Fruit fly (Drosophila melanogaster) whole organism, embryonic: ENCODE measurements around the gene Rrp1.

ENCODE experiments used
- Bdp1 ChIP-seq: fragments of 200-800 bp; sonication (Bioruptor generic); optimal IDR thresholded peaks from 3 replicates; lab custom pipeline; 2016; ENCODE audit warnings: missing biosample characterization, missing genetic modification characterization
- CG10267 ChIP-seq: fragments of 200-800 bp; sonication (Bioruptor generic); optimal IDR thresholded peaks from 2 replicates; lab custom pipeline; 2018; ENCODE audit warnings: missing biosample characterization, mild to moderate bottlenecking, missing genetic modification characterization, moderate library complexity
- CG10321 ChIP-seq: fragments of 200-800 bp; sonication (Bioruptor generic); IDR thresholded peaks from 2 replicates; pipeline ENCODE4 v1.3.6; 2022; ENCODE audit warnings: missing biosample characterization, missing genetic modification characterization
- CG10565 ChIP-seq: fragments of 200-800 bp; sonication (Bioruptor generic); optimal IDR thresholded peaks from 3 replicates; lab custom pipeline; 2016; ENCODE audit warnings: missing biosample characterization, mild to moderate bottlenecking, missing genetic modification characterization
- CG11085 ChIP-seq: fragments of 200-800 bp; sonication (Bioruptor generic); IDR thresholded peaks from 2 replicates; pipeline ENCODE4 v1.3.6; 2022; ENCODE audit warnings: missing biosample characterization, missing genetic modification characterization
- CG11247 ChIP-seq: fragments of 200-800 bp; sonication (Bioruptor generic); IDR thresholded peaks from 2 replicates; pipeline ENCODE4 v1.3.6; 2022; ENCODE audit warnings: missing biosample characterization, missing genetic modification characterization
- CG11398 ChIP-seq: fragments of 200-800 bp; sonication (Bioruptor generic); optimal IDR thresholded peaks from 2 replicates; lab custom pipeline; 2016; ENCODE audit warnings: missing biosample characterization, missing genetic modification characterization
- CG13424 ChIP-seq: fragments of 200-800 bp; sonication (Bioruptor generic); optimal IDR thresholded peaks from 2 replicates; lab custom pipeline; 2019; ENCODE audit warnings: missing biosample characterization, mild to moderate bottlenecking, missing genetic modification characterization, moderate library complexity
- CG15479 ChIP-seq: fragments of 200-800 bp; sonication (Bioruptor generic); optimal IDR thresholded peaks from 3 replicates; lab custom pipeline; 2019; ENCODE audit warnings: missing biosample characterization, mild to moderate bottlenecking, missing genetic modification characterization, moderate library complexity
- CG17912 ChIP-seq: fragments of 200-800 bp; sonication (Bioruptor generic); optimal IDR thresholded peaks from 2 replicates; lab custom pipeline; 2018; ENCODE audit warnings: missing biosample characterization, mild to moderate bottlenecking, missing genetic modification characterization
- CG1832 ChIP-seq: fragments of 200-800 bp; sonication (Bioruptor generic); optimal IDR thresholded peaks from 2 replicates; lab custom pipeline; 2017; ENCODE audit warnings: missing biosample characterization, mild to moderate bottlenecking, missing genetic modification characterization, inconsistent platforms
- CG18619 ChIP-seq: fragments of 200-800 bp; sonication (Bioruptor generic); optimal IDR thresholded peaks from 3 replicates; lab custom pipeline; 2017; ENCODE audit warnings: missing biosample characterization, mild to moderate bottlenecking, missing genetic modification characterization
- CG18764 ChIP-seq: fragments of 200-800 bp; sonication (Bioruptor generic); optimal IDR thresholded peaks from 3 replicates; lab custom pipeline; 2016; ENCODE audit warnings: missing biosample characterization, missing genetic modification characterization
- CG2116 ChIP-seq: fragments of 200-800 bp; sonication (Bioruptor generic); optimal IDR thresholded peaks from 3 replicates; lab custom pipeline; 2018; ENCODE audit warnings: missing biosample characterization, mild to moderate bottlenecking, missing genetic modification characterization
- CG3065 ChIP-seq: fragments of 200-800 bp; sonication (Bioruptor generic); optimal IDR thresholded peaks from 2 replicates; lab custom pipeline; 2016; ENCODE audit warnings: missing biosample characterization, missing genetic modification characterization
- CG31388 ChIP-seq: fragments of 200-800 bp; sonication (Bioruptor generic); optimal IDR thresholded peaks from 2 replicates; lab custom pipeline; 2016; ENCODE audit warnings: missing biosample characterization, missing genetic modification characterization
- CG3163 ChIP-seq: fragments of 200-800 bp; sonication (Bioruptor generic); optimal IDR thresholded peaks from 3 replicates; lab custom pipeline; 2016; ENCODE audit warnings: missing biosample characterization, missing genetic modification characterization
- CG4854 ChIP-seq: fragments of 200-800 bp; sonication (Bioruptor generic); optimal IDR thresholded peaks from 2 replicates; lab custom pipeline; 2016; ENCODE audit warnings: missing biosample characterization, missing genetic modification characterization, inconsistent platforms
- CG6683 ChIP-seq: fragments of 200-800 bp; sonication (Bioruptor generic); optimal IDR thresholded peaks from 2 replicates; lab custom pipeline; 2017; ENCODE audit warnings: missing biosample characterization, mild to moderate bottlenecking, missing genetic modification characterization, missing genetic modification reagents
- CG6765 ChIP-seq: fragments of 200-800 bp; sonication (Bioruptor generic); optimal IDR thresholded peaks from 3 replicates; lab custom pipeline; 2017; ENCODE audit warnings: missing biosample characterization, mild to moderate bottlenecking, missing genetic modification characterization
- CG6813 ChIP-seq: fragments of 200-800 bp; sonication (Bioruptor generic); optimal IDR thresholded peaks from 2 replicates; lab custom pipeline; 2017; ENCODE audit warnings: missing biosample characterization, missing genetic modification characterization, mild to moderate bottlenecking, moderate library complexity, missing genetic modification reagents
- CG7786 ChIP-seq: fragments of 200-800 bp; sonication (Bioruptor generic); optimal IDR thresholded peaks from 2 replicates; lab custom pipeline; 2016; ENCODE audit warnings: missing biosample characterization, missing genetic modification characterization
- CG7839 ChIP-seq: fragments of 200-800 bp; sonication (Bioruptor generic); optimal IDR thresholded peaks from 3 replicates; lab custom pipeline; 2018; ENCODE audit warnings: missing biosample characterization, mild to moderate bottlenecking, missing genetic modification characterization, moderate library complexity
- CG7987 ChIP-seq: fragments of 200-800 bp; sonication (Bioruptor generic); optimal IDR thresholded peaks from 2 replicates; lab custom pipeline; 2018; ENCODE audit warnings: missing biosample characterization, mild to moderate bottlenecking, missing genetic modification characterization, moderate library complexity
- CG9437 ChIP-seq: fragments of 200-800 bp; sonication (Bioruptor generic); optimal IDR thresholded peaks from 2 replicates; lab custom pipeline; 2018; ENCODE audit warnings: missing biosample characterization, mild to moderate bottlenecking, missing genetic modification characterization
- CG9609 ChIP-seq: fragments of 200-800 bp; sonication (Bioruptor generic); optimal IDR thresholded peaks from 3 replicates; lab custom pipeline; 2016; ENCODE audit warnings: missing biosample characterization, missing genetic modification characterization
- Dek ChIP-seq: fragments of 200-800 bp; sonication (Bioruptor generic); optimal IDR thresholded peaks from 3 replicates; lab custom pipeline; 2019; ENCODE audit warnings: missing biosample characterization, mild to moderate bottlenecking, missing genetic modification characterization, moderate library complexity
- E2f1 ChIP-seq: fragments of 200-800 bp; sonication (Bioruptor generic); IDR thresholded peaks from 2 replicates; pipeline ENCODE4 v1.3.6; 2022; ENCODE audit warnings: missing biosample characterization, missing genetic modification characterization
- Gug ChIP-seq: fragments of 200-800 bp; sonication (Bioruptor generic); IDR thresholded peaks from 4 replicates; pipeline ENCODE4 v1.3.6; 2022; ENCODE audit warnings: missing biosample characterization, missing genetic modification characterization
- Lim3 ChIP-seq: fragments of 200-800 bp; sonication (Bioruptor generic); IDR thresholded peaks from 2 replicates; pipeline ENCODE4 v1.3.6; 2022; ENCODE audit warnings: missing biosample characterization, missing genetic modification characterization
- Nf-YC ChIP-seq: fragments of 200-800 bp; optimal IDR thresholded peaks from 3 replicates; lab custom pipeline; 2019; ENCODE audit warnings: missing biosample characterization, mild to moderate bottlenecking, missing genetic modification characterization, moderate library complexity
- ac ChIP-seq: fragments of 200-800 bp; sonication (Bioruptor generic); optimal IDR thresholded peaks from 3 replicates; lab custom pipeline; 2017; ENCODE audit warnings: missing biosample characterization, mild to moderate bottlenecking, missing genetic modification characterization
- amos ChIP-seq: fragments of 200-800 bp; sonication (Bioruptor generic); IDR thresholded peaks from 2 replicates; pipeline ENCODE4 v1.3.6; 2022; ENCODE audit warnings: missing biosample characterization, missing genetic modification characterization; ENCODE audit not compliant: partially characterized antibody
- bigmax ChIP-seq: fragments of 200-800 bp; sonication (Bioruptor generic); optimal IDR thresholded peaks from 2 replicates; lab custom pipeline; 2018; ENCODE audit warnings: missing biosample characterization, mild to moderate bottlenecking, missing genetic modification characterization
- bowl ChIP-seq: fragments of 200-800 bp; sonication (Bioruptor generic); IDR thresholded peaks from 2 replicates; pipeline ENCODE4 v1.3.6; 2022; ENCODE audit warnings: missing biosample characterization, missing genetic modification characterization
- chif ChIP-seq, 2 experiments: fragments of 200-800 bp; sonication (Bioruptor generic); optimal IDR thresholded peaks; 3 replicates each; lab custom pipeline; 2016; ENCODE audit warnings: missing biosample characterization in 2 of 2, missing genetic modification characterization in 2 of 2
- chm ChIP-seq: fragments of 200-800 bp; sonication (Bioruptor generic); IDR thresholded peaks from 2 replicates; pipeline ENCODE4 v1.3.6; 2022; ENCODE audit warnings: missing biosample characterization, missing genetic modification characterization
- chn ChIP-seq: fragments of 200-800 bp; sonication (Bioruptor generic); optimal IDR thresholded peaks from 2 replicates; lab custom pipeline; 2016; ENCODE audit warnings: missing biosample characterization, missing genetic modification characterization
- crol ChIP-seq: fragments of 200-800 bp; sonication (Bioruptor generic); IDR thresholded peaks from 2 replicates; pipeline ENCODE4 v1.3.6; 2022; ENCODE audit warnings: missing biosample characterization, missing genetic modification characterization
- dysf ChIP-seq: fragments of 200-800 bp; sonication (Bioruptor generic); IDR thresholded peaks from 3 replicates; pipeline ENCODE4 v1.3.6; 2022; ENCODE audit warnings: missing biosample characterization, missing genetic modification characterization
- emc ChIP-seq: fragments of 200-800 bp; sonication (Bioruptor generic); optimal IDR thresholded peaks from 2 replicates; lab custom pipeline; 2016; ENCODE audit warnings: missing biosample characterization, missing genetic modification characterization
- exex ChIP-seq: fragments of 200-800 bp; sonication (Bioruptor generic); optimal IDR thresholded peaks from 4 replicates; lab custom pipeline; 2018; ENCODE audit warnings: missing biosample characterization, mild to moderate bottlenecking, missing genetic modification characterization, moderate library complexity
- jigr1 ChIP-seq: fragments of 200-800 bp; sonication (Bioruptor generic); IDR thresholded peaks from 3 replicates; pipeline ENCODE4 v1.3.6; 2022; ENCODE audit warnings: missing biosample characterization, missing genetic modification characterization
- jing ChIP-seq: fragments of 200-800 bp; sonication (Bioruptor generic); optimal IDR thresholded peaks from 2 replicates; lab custom pipeline; 2018; ENCODE audit warnings: missing biosample characterization, mild to moderate bottlenecking, missing genetic modification characterization
- luna ChIP-seq: fragments of 200-800 bp; sonication (Bioruptor generic); optimal IDR thresholded peaks from 2 replicates; lab custom pipeline; 2016; ENCODE audit warnings: missing biosample characterization, missing genetic modification characterization
- mirr ChIP-seq: fragments of 200-800 bp; sonication (Bioruptor generic); optimal IDR thresholded peaks from 3 replicates; lab custom pipeline; 2018; ENCODE audit warnings: missing biosample characterization, mild to moderate bottlenecking, missing genetic modification characterization
- org-1 ChIP-seq: fragments of 200-800 bp; sonication (Bioruptor generic); optimal IDR thresholded peaks from 2 replicates; lab custom pipeline; 2017; ENCODE audit warnings: missing biosample characterization, missing genetic modification characterization
- pnt ChIP-seq: fragments of 200-800 bp; sonication (Bioruptor generic); optimal IDR thresholded peaks from 3 replicates; lab custom pipeline; 2016; ENCODE audit warnings: missing biosample characterization, missing genetic modification characterization
- sens ChIP-seq: fragments of 200-800 bp; sonication (Bioruptor generic); peaks from one replicate; lab custom pipeline; 2016; ENCODE audit warnings: missing biosample characterization, missing genetic modification characterization
- sim ChIP-seq: fragments of 200-800 bp; sonication (Bioruptor generic); IDR thresholded peaks from 2 replicates; pipeline ENCODE4 v1.3.6; 2022; ENCODE audit warnings: missing biosample characterization, missing genetic modification characterization
- sima ChIP-seq: fragments of 200-800 bp; sonication (Bioruptor generic); optimal IDR thresholded peaks from 2 replicates; lab custom pipeline; 2016; ENCODE audit warnings: missing biosample characterization, missing genetic modification characterization
- stc ChIP-seq: fragments of 200-800 bp; sonication (Bioruptor generic); IDR thresholded peaks from 2 replicates; pipeline ENCODE4 v1.3.6; 2022; ENCODE audit warnings: missing biosample characterization, missing genetic modification characterization
- usp ChIP-seq: fragments of >200 bp; optimal IDR thresholded peaks from 2 replicates; lab custom pipeline; 2017; ENCODE audit warnings: missing biosample characterization, missing genetic modification characterization

Gene Rrp1

dm6 chr2L:3003399-3003798 lies 31.1 kb upstream of the Rrp1 start (continued):
- peak; percentile 19; the same call in 1 of the 2 replicates for TF ChIP-seq CG10321 (GFP tag; lab: Robert Waterston, UW)
- no peak for TF ChIP-seq sima (GFP tag; lab: Kevin White, UChicago)
- TF ChIP-seq chm (GFP tag; lab: Robert Waterston, UW): no peak
- TF ChIP-seq CG2116: no peak
- TF ChIP-seq org-1: peak; percentile 8
- no peak for TF ChIP-seq chn (GFP tag; lab: Kevin White, UChicago)
- TF ChIP-seq CG17912 (GFP tag; lab: Kevin White, UChicago): no peak
- TF ChIP-seq CG3163 (GFP tag; lab: Kevin White, UChicago): no peak
- TF ChIP-seq jing: peak; percentile 31
- TF ChIP-seq CG18619: peak; percentile 13
- TF ChIP-seq sens (GFP tag; lab: Kevin White, UChicago): peak; percentile 92
- TF ChIP-seq CG7839 (tag; lab: Kevin White, UChicago): peak; percentile 54
- TF ChIP-seq CG7786 (GFP tag; lab: Kevin White, UChicago): no peak
- TF ChIP-seq pnt: no peak
- no peak for TF ChIP-seq CG11398 (GFP tag; lab: Kevin White, UChicago)
- no peak for TF ChIP-seq exex (tag; lab: Kevin White, UChicago)
- no peak for TF ChIP-seq CG31388 (GFP tag; lab: Kevin White, UChicago)
- peak; percentile 63; the same call in 2 of the 3 replicates for TF ChIP-seq dysf (GFP tag; lab: Robert Waterston, UW)
- no peak for TF ChIP-seq CG7987 (GFP tag; lab: Kevin White, UChicago)
- no peak for TF ChIP-seq luna (GFP tag; lab: Kevin White, UChicago)
- TF ChIP-seq CG6765: no peak
- peak; percentile 40 for TF ChIP-seq CG9437 (GFP tag; lab: Kevin White, UChicago)
- TF ChIP-seq stc: peak; percentile 67
- no peak for TF ChIP-seq CG10565
- no peak for TF ChIP-seq CG18764
- no peak for TF ChIP-seq ac (GFP tag; lab: Kevin White, UChicago)
- TF ChIP-seq crol (GFP tag; lab: Robert Waterston, UW): no peak
- TF ChIP-seq chif (GFP tag; optimal IDR thresholded peaks at IDR 0.05; lab: Kevin White, UChicago): no peak
- no peak for TF ChIP-seq mirr (GFP tag; lab: Kevin White, UChicago)
- TF ChIP-seq amos (GFP tag; lab: Robert Waterston, UW): no peak
- no peak for TF ChIP-seq Gug (GFP tag; lab: Robert Waterston, UW)
- TF ChIP-seq CG10267 (tag; lab: Kevin White, UChicago): peak; percentile 30
- no peak for TF ChIP-seq jigr1 (GFP tag; lab: Robert Waterston, UW)
- peak; percentile 42; the same call in 1 of the 2 replicates for TF ChIP-seq E2f1
- TF ChIP-seq CG3065 (GFP tag; lab: Kevin White, UChicago): no peak
- peak; percentile 28 for TF ChIP-seq Dek
- TF ChIP-seq Lim3: no peak
- no peak for TF ChIP-seq CG11085 (GFP tag; lab: Robert Waterston, UW)
- no peak for TF ChIP-seq CG9609 (GFP tag; lab: Kevin White, UChicago)
- no peak for TF ChIP-seq bowl (GFP tag; lab: Robert Waterston, UW)
- TF ChIP-seq CG15479 (GFP tag; lab: Kevin White, UChicago): no peak
- TF ChIP-seq Nf-YC (tag; lab: Kevin White, UChicago): no peak
- no peak for TF ChIP-seq CG6683
- TF ChIP-seq CG11247 (GFP tag; lab: Robert Waterston, UW): no peak
- TF ChIP-seq CG13424 (tag; lab: Kevin White, UChicago): peak; percentile 64
- no peak for TF ChIP-seq CG1832 (GFP tag; lab: Kevin White, UChicago)
- no peak for TF ChIP-seq emc (GFP tag; lab: Kevin White, UChicago)
- no peak for TF ChIP-seq CG4854 (GFP tag; lab: Kevin White, UChicago)
- TF ChIP-seq CG6813 (GFP tag; lab: Kevin White, UChicago): peak; percentile 23
- TF ChIP-seq Bdp1 (GFP tag; lab: Kevin White, UChicago): no peak
- no peak for TF ChIP-seq sim
- TF ChIP-seq usp (GFP tag; lab: Kevin White, UChicago): no peak
- no peak for TF ChIP-seq bigmax (GFP tag; lab: Kevin White, UChicago)
